Worm (Caenorhabditis elegans) whole organism, young adult: ENCODE data around the gene gspd-1.

Experiments
- B0035.1 ChIP-seq: sonication (generic microtip); optimal IDR thresholded peaks from 2 replicates; lab custom pipeline; 2016; ENCODE audit warnings: missing genetic modification characterization, mild to moderate bottlenecking, missing compliant biosample characterization, missing genotype, missing genetic modification reagents
- D2030.7 ChIP-seq: fragments of 200-800 bp; sonication (Bioruptor generic); IDR thresholded peaks from 2 replicates; pipeline ENCODE4 v1.3.6; 2022; ENCODE audit warnings: missing genetic modification reagents, missing genetic modification characterization, missing compliant biosample characterization
- F57C9.4 ChIP-seq: sonication (generic microtip); optimal IDR thresholded peaks from 2 replicates; lab custom pipeline; 2017; ENCODE audit warnings: mild to moderate bottlenecking, missing genetic modification characterization, missing compliant biosample characterization
- K12H6.12 ChIP-seq: fragments of 200-800 bp; sonication (Bioruptor generic); optimal IDR thresholded peaks from 2 replicates; lab custom pipeline; 2018; ENCODE audit warnings: mild to moderate bottlenecking, missing genetic modification characterization, missing compliant biosample characterization
- Y53G8AR.9 ChIP-seq: fragments of 200-800 bp; sonication (Bioruptor generic); conservative IDR thresholded peaks from 2 replicates; pipeline ENCODE4 v1.3.6; 2022; ENCODE audit warnings: missing genetic modification reagents, missing genetic modification characterization, missing compliant biosample characterization
- ZK185.1 ChIP-seq: sonication (generic microtip); optimal IDR thresholded peaks from 2 replicates; lab custom pipeline; 2016; ENCODE audit warnings: mild to moderate bottlenecking, missing genetic modification characterization, missing compliant biosample characterization; ENCODE audit not compliant: poor library complexity, severe bottlenecking
- ama-1 ChIP-seq, 3 experiments: fragments of 150-350 bp in 1 of 3; sonication (generic microtip) in 2 of 3; optimal IDR thresholded peaks; 2 replicates each; lab custom pipeline; 2014 to 2018; ENCODE audit warnings: missing biosample characterization in 2 of 3, missing genetic modification characterization in 2 of 3, missing genetic modification reagents in 2 of 3
- atf-7 ChIP-seq: sonication (generic microtip); optimal IDR thresholded peaks from 2 replicates; lab custom pipeline; 2017; ENCODE audit warnings: mild to moderate bottlenecking, missing genetic modification characterization, missing compliant biosample characterization
- attf-3 ChIP-seq: fragments of 200-800 bp; sonication (Bioruptor generic); conservative IDR thresholded peaks from 2 replicates; pipeline ENCODE4 v1.3.6; 2022; ENCODE audit warnings: missing genetic modification reagents, missing genetic modification characterization, missing compliant biosample characterization
- attf-5 ChIP-seq: fragments of 200-800 bp; sonication (Bioruptor generic); optimal IDR thresholded peaks from 2 replicates; lab custom pipeline; 2018; ENCODE audit warnings: mild to moderate bottlenecking, missing genetic modification characterization, missing compliant biosample characterization
- attf-6 ChIP-seq: fragments of 200-800 bp; sonication (Bioruptor generic); IDR thresholded peaks from 2 replicates; pipeline ENCODE4 v1.3.6; 2022; ENCODE audit warnings: missing genetic modification reagents, missing genetic modification characterization, missing compliant biosample characterization
- ccch-3 ChIP-seq: fragments of 200-800 bp; sonication (Bioruptor generic); optimal IDR thresholded peaks from 2 replicates; lab custom pipeline; 2018; ENCODE audit warnings: mild to moderate bottlenecking, missing genetic modification characterization, missing compliant biosample characterization
- ceh-100 ChIP-seq: fragments of 200-800 bp; sonication (Bioruptor generic); IDR thresholded peaks from 2 replicates; pipeline ENCODE4 v1.3.6; 2022; ENCODE audit warnings: missing genetic modification reagents, missing genetic modification characterization, missing compliant biosample characterization
- chd-7 ChIP-seq: sonication (generic microtip); optimal IDR thresholded peaks from 2 replicates; lab custom pipeline; 2016; ENCODE audit warnings: mild to moderate bottlenecking, missing genetic modification characterization, moderate library complexity, missing compliant biosample characterization
- dpl-1 ChIP-seq: fragments of 150-350 bp; optimal IDR thresholded peaks from 2 replicates; lab custom pipeline; 2014; ENCODE audit warnings: missing biosample characterization, missing genetic modification reagents, missing genetic modification characterization
- egl-44 ChIP-seq: fragments of 200-800 bp; sonication (Bioruptor generic); IDR thresholded peaks from 2 replicates; pipeline ENCODE4 v1.3.6; 2022; ENCODE audit warnings: missing genetic modification reagents, missing genetic modification characterization, missing compliant biosample characterization
- gei-17 ChIP-seq: fragments of 200-800 bp; sonication (Bioruptor generic); optimal IDR thresholded peaks from 2 replicates; lab custom pipeline; 2018; ENCODE audit warnings: mild to moderate bottlenecking, missing genetic modification characterization, missing compliant biosample characterization
- hlh-12 ChIP-seq: sonication (generic microtip); optimal IDR thresholded peaks from 2 replicates; lab custom pipeline; 2016; ENCODE audit warnings: missing genetic modification characterization, missing compliant biosample characterization
- hmg-1.2 ChIP-seq: fragments of 200-800 bp; sonication (Bioruptor generic); IDR thresholded peaks from 2 replicates; pipeline ENCODE4 v1.3.6; 2022; ENCODE audit warnings: missing genetic modification reagents, missing genetic modification characterization, missing compliant biosample characterization
- hrde-1 ChIP-seq: sonication (generic microtip); optimal IDR thresholded peaks from 2 replicates; lab custom pipeline; 2016; ENCODE audit warnings: missing genetic modification characterization, mild to moderate bottlenecking, missing compliant biosample characterization, moderate library complexity, missing genotype, missing genetic modification reagents, borderline replicate concordance
- lin-35 ChIP-seq, 3 experiments: fragments of 150-350 bp in 2 of 3; sonication (generic microtip) in 1 of 3; optimal IDR thresholded peaks; 2 replicates each; lab custom pipeline; 2014 to 2018; ENCODE audit warnings: missing biosample characterization in 3 of 3, missing genetic modification characterization in 3 of 3, missing genetic modification reagents in 3 of 3
- madf-10 ChIP-seq: sonication (generic microtip); optimal IDR thresholded peaks from 2 replicates; lab custom pipeline; 2016; ENCODE audit warnings: mild to moderate bottlenecking, missing genetic modification characterization, missing compliant biosample characterization
- madf-3 ChIP-seq: fragments of 200-800 bp; sonication (Bioruptor generic); IDR thresholded peaks from 2 replicates; pipeline ENCODE4 v1.3.6; 2022; ENCODE audit warnings: missing genetic modification reagents, missing genetic modification characterization, missing compliant biosample characterization
- nfya-1 ChIP-seq: sonication (generic microtip); optimal IDR thresholded peaks from 2 replicates; lab custom pipeline; 2017; ENCODE audit warnings: antibody characterized with exemption, missing compliant biosample characterization, missing genetic modification characterization, borderline replicate concordance; ENCODE audit not compliant: insufficient read depth
- nhr-179 ChIP-seq: sonication (generic microtip); optimal IDR thresholded peaks from 2 replicates; lab custom pipeline; 2016; ENCODE audit warnings: mild to moderate bottlenecking, missing genetic modification characterization, missing compliant biosample characterization
- nhr-80 ChIP-seq: sonication (generic microtip); optimal IDR thresholded peaks from 2 replicates; lab custom pipeline; 2016; ENCODE audit warnings: missing genetic modification characterization, missing compliant biosample characterization
- sdz-38 ChIP-seq: sonication (generic microtip); optimal IDR thresholded peaks from 2 replicates; lab custom pipeline; 2016; ENCODE audit warnings: missing genotype, missing genetic modification characterization, missing compliant biosample characterization
- snpc-1.1 ChIP-seq: sonication (generic microtip); optimal IDR thresholded peaks from 2 replicates; lab custom pipeline; 2017; ENCODE audit warnings: missing genetic modification characterization, mild to moderate bottlenecking, missing compliant biosample characterization, antibody characterized with exemption, moderate library complexity, missing genotype, missing genetic modification reagents; ENCODE audit not compliant: insufficient read depth
- snpc-1.3 ChIP-seq: sonication (generic microtip); optimal IDR thresholded peaks from 2 replicates; lab custom pipeline; 2017; ENCODE audit warnings: missing genetic modification characterization, mild to moderate bottlenecking, missing compliant biosample characterization, antibody characterized with exemption, moderate library complexity, missing genotype, missing genetic modification reagents; ENCODE audit not compliant: insufficient read depth
- snpc-4 ChIP-seq, 5 experiments: fragments of 150-350 bp in 1 of 5; sonication (generic microtip) in 4 of 5; optimal IDR thresholded peaks; 2 replicates each; lab custom pipeline; 2014 to 2018; ENCODE audit warnings: missing genetic modification characterization in 5 of 5, missing biosample characterization in 3 of 5, antibody characterized with exemption in 2 of 5, mild to moderate bottlenecking in 2 of 5, missing compliant biosample characterization in 2 of 5, missing genotype in 2 of 5, moderate library complexity in 2 of 5, missing genetic modification reagents in 1 of 5
- somi-1 ChIP-seq: fragments of 200-800 bp; sonication (Bioruptor generic); optimal IDR thresholded peaks from 2 replicates; lab custom pipeline; 2018; ENCODE audit warnings: mild to moderate bottlenecking, missing genetic modification characterization, missing compliant biosample characterization
- unc-130 ChIP-seq: sonication (generic microtip); optimal IDR thresholded peaks from 2 replicates; lab custom pipeline; 2016; ENCODE audit warnings: missing genetic modification reagents, missing genetic modification characterization, missing compliant biosample characterization
- ztf-18 ChIP-seq: sonication (generic microtip); optimal IDR thresholded peaks from 2 replicates; lab custom pipeline; 2016; ENCODE audit warnings: missing genotype, mild to moderate bottlenecking, missing genetic modification characterization, missing compliant biosample characterization

The gspd-1 gene

DNA sequence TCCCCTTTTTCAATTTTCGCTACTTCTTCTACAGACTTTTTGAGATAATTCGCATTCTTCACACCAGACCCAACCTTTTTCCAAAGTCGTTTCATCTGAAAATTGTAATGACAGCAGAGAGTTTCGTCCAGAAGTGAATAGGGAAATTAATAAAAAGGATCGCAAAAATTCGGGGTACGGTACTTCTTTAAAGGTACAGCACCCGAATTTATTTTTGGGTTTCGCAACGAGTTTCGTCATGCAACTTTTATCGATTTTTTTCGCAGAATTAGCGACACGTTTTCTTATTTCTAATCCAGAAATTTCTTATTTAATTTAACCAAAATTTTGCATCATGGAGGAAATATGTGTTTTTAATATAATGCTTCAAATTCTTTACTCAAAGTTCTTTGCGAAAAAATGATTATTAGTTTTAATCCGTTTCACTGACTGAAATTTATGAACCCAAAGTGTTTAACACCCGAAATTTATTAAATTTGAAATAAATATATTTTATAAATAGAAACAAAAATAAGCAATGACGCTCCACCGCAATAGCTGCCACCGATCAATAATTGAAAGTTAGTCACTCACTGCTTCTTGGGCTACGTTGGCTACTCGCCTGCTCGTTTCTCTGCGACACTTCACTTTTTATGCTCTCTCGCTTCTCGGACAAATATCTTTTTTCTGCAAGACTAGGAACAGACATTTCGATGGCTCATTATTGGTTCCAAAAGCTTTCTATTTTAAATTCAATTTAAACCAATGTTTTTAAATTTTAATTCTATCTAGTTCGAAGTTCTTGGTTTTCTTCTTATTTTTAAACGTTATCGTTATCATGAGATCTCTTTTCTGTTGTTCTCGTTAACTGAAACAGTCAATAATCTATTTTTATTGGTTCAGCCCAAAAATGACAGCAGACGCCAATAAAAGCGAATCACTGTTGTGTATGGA lies 18.8 kb upstream of the gspd-1 start, which contains the start of the genes B0035.15 and dnj-1 (continued):
- TF ChIP-seq sdz-38 (tag; lab: Kevin White, UChicago) (no peak), chd-7 (tag; lab: Kevin White, UChicago) (no peak), D2030.7 (GFP tag; lab: Robert Waterston, UW) (0 out of 2 replicates have a peak, but pooled peaks have one; percentile 19), gei-17 (GFP tag; lab: Kevin White, UChicago) (no peak), B0035.1 (tag; lab: Kevin White, UChicago) (no peak), ama-1 (optimal IDR thresholded peaks at IDR 0.05; lab: Kevin White, UChicago) (no peak), ama-1 (GFP tag; optimal IDR thresholded peaks at IDR 0.05; lab: Kevin White, UChicago) (no peak), egl-44 (no peak), madf-10 (tag; lab: Kevin White, UChicago) (no peak), nfya-1 (no peak), attf-3 (GFP tag; lab: Robert Waterston, UW) (no peak), K12H6.12 (tag; lab: Kevin White, UChicago) (no peak), unc-130 (GFP tag; lab: Kevin White, UChicago) (no peak), hmg-1.2 (peak; percentile 30; the same call in 1 of the 2 replicates), dpl-1 (no peak), ccch-3 (GFP tag; lab: Kevin White, UChicago) (no peak), attf-6 (GFP tag; lab: Robert Waterston, UW) (no peak), Y53G8AR.9 (no peak), somi-1 (GFP tag; lab: Kevin White, UChicago) (no peak), ztf-18 (tag; lab: Kevin White, UChicago) (no peak), snpc-1.3 (no peak), snpc-4 (GFP tag; optimal IDR thresholded peaks at IDR 0.05; lab: Kevin White, UChicago) (no peak), snpc-4 (tag; optimal IDR thresholded peaks at IDR 0.05; lab: Kevin White, UChicago) (no peak), hrde-1 (tag; lab: Kevin White, UChicago) (no peak), hlh-12 (tag; lab: Kevin White, UChicago) (no peak), lin-35 (GFP tag; optimal IDR thresholded peaks at IDR 0.05; lab: Kevin White, UChicago) (no peak), attf-5 (GFP tag; lab: Kevin White, UChicago) (peak; percentile 56), ZK185.1 (no peak), atf-7 (tag; lab: Kevin White, UChicago) (no peak), snpc-1.1 (tag; lab: Kevin White, UChicago) (no peak), nhr-80 (no peak)

DNA sequence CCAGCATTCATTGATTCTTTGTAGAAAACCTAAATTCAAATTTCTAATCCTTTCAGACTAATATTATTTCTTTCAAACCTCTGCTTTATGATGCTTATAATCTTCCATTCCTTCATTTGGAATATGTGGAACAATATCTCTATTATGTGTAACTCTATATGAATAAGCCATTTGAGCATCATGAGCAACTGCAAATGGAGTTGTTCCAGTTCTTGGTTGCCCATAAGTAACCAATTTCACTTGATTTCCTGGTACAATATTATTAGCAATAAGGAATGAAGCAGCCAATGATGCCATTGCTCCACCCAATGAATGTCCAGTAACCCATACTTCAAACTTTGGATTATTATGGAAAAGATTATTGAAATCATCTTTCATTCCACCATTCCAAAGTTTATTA lies 12.2 kb upstream of the gspd-1 start:
- no peak for TF ChIP-seq attf-6 (GFP tag; lab: Robert Waterston, UW)
- no peak for TF ChIP-seq ceh-100 (GFP tag; lab: Robert Waterston, UW)
- TF ChIP-seq madf-3 (GFP tag; lab: Robert Waterston, UW) = no peak
- TF ChIP-seq F57C9.4 (tag; lab: Kevin White, UChicago) = no peak
- no peak for TF ChIP-seq egl-44
- TF ChIP-seq sdz-38 (tag; lab: Kevin White, UChicago) = no peak
- TF ChIP-seq nhr-179 (tag; lab: Kevin White, UChicago) = no peak

DNA sequence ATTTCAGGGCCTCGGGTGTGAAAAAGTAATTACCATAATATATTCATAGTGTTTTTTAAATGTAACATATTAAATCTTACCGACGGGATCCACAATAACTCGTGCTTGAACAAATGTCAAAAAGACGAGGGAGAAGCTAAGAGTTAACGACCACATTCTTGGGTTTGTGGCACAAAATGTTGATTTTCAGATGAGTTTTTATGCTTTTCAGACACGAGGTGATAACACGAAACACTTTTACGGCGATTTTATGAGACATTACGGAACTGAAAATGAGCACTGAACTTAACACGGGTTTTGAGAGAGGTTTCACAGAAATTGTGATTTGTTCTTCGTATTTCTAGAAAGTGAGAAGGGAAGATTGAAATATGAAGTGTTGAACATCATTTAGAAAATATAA lies 10.7 kb upstream of the gspd-1 start, which contains the start of gene B0035.13:
Gene B0035.13, minus strand, starts transcription at position 173 of the 400 bp plus-strand sequence.
- TF ChIP-seq nhr-80 = peak; percentile 18
- no peak for TF ChIP-seq Y53G8AR.9
